Worm (Caenorhabditis elegans) whole organism, L2 larva: Measurements from ENCODE around the gene K06H6.4.
A peak's percentile ranks its signal among the peaks of the same experiment; 100 is the strongest.

ENCODE experiments used
- C34F6.9 ChIP-seq: fragments of 150-350 bp; optimal IDR thresholded peaks from 2 replicates; lab custom pipeline; 2014; ENCODE audit warnings: missing biosample characterization, missing genetic modification characterization
- Y55F3AM.14 ChIP-seq: fragments of 200-800 bp; sonication (Bioruptor generic); optimal IDR thresholded peaks from 2 replicates; lab custom pipeline; 2018; ENCODE audit warnings: mild to moderate bottlenecking, missing genetic modification characterization, missing compliant biosample characterization
- ama-1 ChIP-seq: fragments of 150-350 bp; optimal IDR thresholded peaks from 2 replicates; lab custom pipeline; 2018; ENCODE audit warnings: inconsistent platforms
- blmp-1 ChIP-seq: sonication (generic microtip); optimal IDR thresholded peaks from 2 replicates; lab custom pipeline; 2017; ENCODE audit warnings: missing genetic modification characterization, mild to moderate bottlenecking, missing compliant biosample characterization, antibody characterized with exemption, moderate library complexity; ENCODE audit not compliant: insufficient read depth
- ceh-16 ChIP-seq: fragments of 150-350 bp; optimal IDR thresholded peaks from 2 replicates; lab custom pipeline; 2014; ENCODE audit warnings: missing biosample characterization, missing genetic modification characterization
- ceh-82 ChIP-seq: fragments of 150-350 bp; optimal IDR thresholded peaks from 2 replicates; lab custom pipeline; 2014; ENCODE audit warnings: missing biosample characterization, missing genetic modification characterization
- crh-2 ChIP-seq: sonication (generic microtip); optimal IDR thresholded peaks from 2 replicates; lab custom pipeline; 2017; ENCODE audit warnings: missing biosample characterization, missing genetic modification characterization
- dmd-4 ChIP-seq: sonication (generic microtip); optimal IDR thresholded peaks from 2 replicates; lab custom pipeline; 2017; ENCODE audit warnings: missing biosample characterization, missing genetic modification characterization
- elt-1 ChIP-seq: fragments of 150-350 bp; optimal IDR thresholded peaks from 2 replicates; lab custom pipeline; 2014; ENCODE audit warnings: missing biosample characterization, missing genetic modification characterization
- fos-1 ChIP-seq: fragments of 150-350 bp; optimal IDR thresholded peaks from 2 replicates; lab custom pipeline; 2014; ENCODE audit warnings: missing biosample characterization, missing genetic modification characterization
- gmeb-1 ChIP-seq: fragments of 150-350 bp; optimal IDR thresholded peaks from 2 replicates; lab custom pipeline; 2014; ENCODE audit warnings: missing biosample characterization, missing genetic modification characterization
- lin-11 ChIP-seq: fragments of 150-350 bp; sonication (generic microtip); optimal IDR thresholded peaks from 2 replicates; lab custom pipeline; 2014; ENCODE audit warnings: missing biosample characterization, missing genetic modification characterization, inconsistent platforms, mixed read lengths
- lin-13 ChIP-seq: fragments of 150-350 bp; optimal IDR thresholded peaks from 2 replicates; lab custom pipeline; 2014; ENCODE audit warnings: missing biosample characterization, missing genetic modification reagents, missing genetic modification characterization
- lsy-2 ChIP-seq, 2 experiments: fragments of 150-350 bp in 1 of 2; sonication (generic microtip) in 1 of 2; optimal IDR thresholded peaks; 2 replicates each; lab custom pipeline; 2014 to 2017; ENCODE audit warnings: missing biosample characterization in 2 of 2, missing genetic modification characterization in 2 of 2
- mab-5 ChIP-seq: fragments of 150-350 bp; optimal IDR thresholded peaks from 2 replicates; lab custom pipeline; 2014; ENCODE audit warnings: missing biosample characterization, missing genetic modification characterization
- mbf-1 ChIP-seq: sonication (generic microtip); optimal IDR thresholded peaks from 2 replicates; lab custom pipeline; 2017; ENCODE audit warnings: missing biosample characterization, missing genetic modification characterization
- nhr-10 ChIP-seq: sonication (generic microtip); optimal IDR thresholded peaks from 2 replicates; lab custom pipeline; 2017; ENCODE audit warnings: missing biosample characterization, missing genetic modification characterization
- nhr-11 ChIP-seq: fragments of 150-350 bp; optimal IDR thresholded peaks from 2 replicates; lab custom pipeline; 2014; ENCODE audit warnings: missing biosample characterization, missing genetic modification characterization
- nhr-12 ChIP-seq: fragments of 150-350 bp; optimal IDR thresholded peaks from 2 replicates; lab custom pipeline; 2014; ENCODE audit warnings: missing biosample characterization, missing genetic modification characterization
- nhr-129 ChIP-seq: fragments of 150-350 bp; optimal IDR thresholded peaks from 2 replicates; lab custom pipeline; 2014; ENCODE audit warnings: missing biosample characterization, missing genetic modification characterization
- nhr-21 ChIP-seq: fragments of 150-350 bp; optimal IDR thresholded peaks from 2 replicates; lab custom pipeline; 2014; ENCODE audit warnings: missing biosample characterization, missing genetic modification characterization
- nhr-23 ChIP-seq: fragments of 150-350 bp; optimal IDR thresholded peaks from 2 replicates; lab custom pipeline; 2014; ENCODE audit warnings: missing biosample characterization, missing genetic modification reagents, missing genetic modification characterization
- nhr-25 ChIP-seq: fragments of 150-350 bp; sonication (generic microtip); optimal IDR thresholded peaks from 3 replicates; lab custom pipeline; 2014; ENCODE audit warnings: missing biosample characterization, missing genetic modification characterization
- nhr-6 ChIP-seq: fragments of 150-350 bp; optimal IDR thresholded peaks from 2 replicates; lab custom pipeline; 2014; ENCODE audit warnings: missing biosample characterization, missing genetic modification characterization
- nhr-77 ChIP-seq: fragments of 150-350 bp; optimal IDR thresholded peaks from 2 replicates; lab custom pipeline; 2014; ENCODE audit warnings: missing biosample characterization, missing genetic modification characterization
- sem-4 ChIP-seq: fragments of 150-350 bp; optimal IDR thresholded peaks from 2 replicates; lab custom pipeline; 2014; ENCODE audit warnings: missing biosample characterization, missing genetic modification reagents, missing genetic modification characterization
- skn-1 ChIP-seq: sonication (generic microtip); optimal IDR thresholded peaks from 2 replicates; lab custom pipeline; 2017; ENCODE audit warnings: missing biosample characterization, missing genetic modification characterization
- sma-3 ChIP-seq: sonication (generic microtip); optimal IDR thresholded peaks from 2 replicates; lab custom pipeline; 2016; ENCODE audit warnings: missing genetic modification reagents, missing genetic modification characterization, missing compliant biosample characterization
- sma-9 ChIP-seq, 2 experiments: fragments of 150-350 bp in 1 of 2; sonication (generic microtip) in 1 of 2; optimal IDR thresholded peaks; 2 replicates each; lab custom pipeline; 2014 to 2016; ENCODE audit warnings: missing genetic modification characterization in 2 of 2, mild to moderate bottlenecking in 1 of 2, missing biosample characterization in 1 of 2, missing compliant biosample characterization in 1 of 2, missing genetic modification reagents in 1 of 2, moderate library complexity in 1 of 2
- snpc-4 ChIP-seq: fragments of 150-350 bp; optimal IDR thresholded peaks from 2 replicates; lab custom pipeline; 2014; ENCODE audit warnings: missing biosample characterization, missing genetic modification characterization
- unc-39 ChIP-seq: fragments of 150-350 bp; optimal IDR thresholded peaks from 2 replicates; lab custom pipeline; 2014; ENCODE audit warnings: missing biosample characterization, missing genetic modification characterization
- unc-55 ChIP-seq: fragments of 150-350 bp; sonication (generic microtip); optimal IDR thresholded peaks from 3 replicates; lab custom pipeline; 2014; ENCODE audit warnings: missing biosample characterization, missing genetic modification reagents, missing genetic modification characterization
- unc-62 ChIP-seq: fragments of 150-350 bp; optimal IDR thresholded peaks from 2 replicates; lab custom pipeline; 2014; ENCODE audit warnings: missing biosample characterization, missing genetic modification reagents, missing genetic modification characterization
- zag-1 ChIP-seq: fragments of 150-350 bp; optimal IDR thresholded peaks from 2 replicates; lab custom pipeline; 2014; ENCODE audit warnings: missing biosample characterization, missing genetic modification characterization
- ztf-1 ChIP-seq: fragments of 200-800 bp; sonication (Bioruptor generic); conservative IDR thresholded peaks from 2 replicates; pipeline ENCODE4 v1.3.6; 2022; ENCODE audit warnings: missing genetic modification characterization, missing compliant biosample characterization
- ztf-4 ChIP-seq: fragments of 150-350 bp; optimal IDR thresholded peaks from 2 replicates; lab custom pipeline; 2014; ENCODE audit warnings: missing biosample characterization, missing genetic modification characterization

K06H6.4 gene

DNA sequence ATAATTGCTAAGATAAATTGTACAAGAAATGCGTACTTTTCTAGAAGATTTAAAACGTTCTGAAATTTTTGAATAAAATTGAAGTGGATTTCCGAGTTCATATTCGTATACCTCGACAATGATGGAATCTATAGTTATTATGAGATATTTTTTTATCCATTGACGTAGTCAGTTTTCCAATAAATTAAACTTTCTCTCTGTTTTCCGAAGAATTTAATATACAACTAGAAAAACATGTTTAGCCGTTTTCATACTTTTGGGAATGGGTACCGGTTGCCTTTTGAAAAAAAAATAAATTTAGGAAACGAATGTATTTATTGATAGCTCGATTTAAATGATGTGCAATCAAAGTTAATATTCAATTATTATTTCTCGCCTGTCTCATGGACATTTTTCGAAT lies 29.8 kb downstream of the K06H6.4 start, which contains the start of gene srw-109:
TSS of gene srw-109 (minus strand) at position 101 of the 400 bp plus-strand sequence.
- TF ChIP-seq unc-62 (GFP tag; lab: Kevin White, UChicago), result no peak
- no peak for TF ChIP-seq lsy-2 (tag; optimal IDR thresholded peaks at IDR 0.05; lab: Kevin White, UChicago)
- no peak for TF ChIP-seq mab-5 (tag; lab: Kevin White, UChicago)
- TF ChIP-seq ama-1 (lab: Kevin White, UChicago), result no peak
- TF ChIP-seq dmd-4, result no peak
- no peak for TF ChIP-seq nhr-11 (tag; lab: Kevin White, UChicago)
- no peak for TF ChIP-seq nhr-21 (tag; lab: Kevin White, UChicago)
- TF ChIP-seq nhr-77 (tag; lab: Kevin White, UChicago), result no peak
- TF ChIP-seq mbf-1 (tag; lab: Kevin White, UChicago), result no peak
- no peak for TF ChIP-seq unc-55 (GFP tag; lab: Kevin White, UChicago)
- TF ChIP-seq nhr-10 (tag; lab: Kevin White, UChicago), result no peak
- no peak for TF ChIP-seq sem-4 (tag; lab: Kevin White, UChicago)
- no peak for TF ChIP-seq ceh-16 (tag; lab: Kevin White, UChicago)
- no peak for TF ChIP-seq elt-1 (tag; lab: Kevin White, UChicago)
- TF ChIP-seq sma-3 (GFP tag; lab: Kevin White, UChicago), result no peak
- TF ChIP-seq nhr-25, result no peak
- TF ChIP-seq ztf-1 (GFP tag; lab: Robert Waterston, UW), result no peak
- TF ChIP-seq blmp-1 (tag; lab: Kevin White, UChicago), result no peak
- TF ChIP-seq nhr-23 (tag; lab: Kevin White, UChicago), result no peak

DNA sequence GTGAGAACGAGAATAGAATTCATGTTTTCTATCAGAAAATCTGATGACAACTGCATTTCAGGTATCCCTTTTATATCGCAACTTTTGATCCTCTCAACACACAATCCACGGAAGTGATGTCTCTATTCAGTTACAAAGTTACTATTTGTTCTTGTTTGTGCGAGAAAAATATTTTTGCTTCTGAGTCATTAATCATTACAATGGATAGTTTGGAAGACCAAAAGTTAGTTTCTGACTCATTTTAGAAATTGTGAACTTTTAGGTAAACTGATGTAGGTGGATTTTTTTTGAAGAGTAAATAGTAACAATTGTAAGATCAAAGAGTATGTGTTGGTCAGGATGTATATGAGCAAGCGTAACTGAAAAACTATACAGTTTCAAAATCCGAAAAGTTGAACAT lies 30.6 kb downstream of the K06H6.4 start, which contains the start of gene srlf-36:
TSS of gene srlf-36 (minus strand) at position 101 of the 400 bp plus-strand sequence.
- TF ChIP-seq crh-2 (tag; lab: Kevin White, UChicago) (no peak), unc-55 (GFP tag; lab: Kevin White, UChicago) (no peak), unc-39 (tag; lab: Kevin White, UChicago) (no peak), nhr-129 (no peak), unc-62 (GFP tag; lab: Kevin White, UChicago) (no peak), ceh-82 (tag; lab: Kevin White, UChicago) (no peak), lin-13 (GFP tag; lab: Kevin White, UChicago) (no peak)

- TF ChIP-seq dmd-4 (no peak), Y55F3AM.14 (no peak), crh-2 (tag; lab: Kevin White, UChicago) (peak; percentile 29), fos-1 (peak; percentile 8), zag-1 (tag; lab: Kevin White, UChicago) (no peak), sma-9 (GFP tag; optimal IDR thresholded peaks at IDR 0.05; lab: Kevin White, UChicago) (peak; percentile 57), sma-9 (tag; optimal IDR thresholded peaks at IDR 0.05; lab: Kevin White, UChicago) (no peak), nhr-129 (peak; percentile 71), nhr-12 (tag; lab: Kevin White, UChicago) (no peak)
Measured at ce11 chrV:610217-610616, 31.1 kb downstream of the K06H6.4 start, which contains the start of gene nhr-90. Gene nhr-90, plus strand, starts transcription at chrV:610512.

DNA sequence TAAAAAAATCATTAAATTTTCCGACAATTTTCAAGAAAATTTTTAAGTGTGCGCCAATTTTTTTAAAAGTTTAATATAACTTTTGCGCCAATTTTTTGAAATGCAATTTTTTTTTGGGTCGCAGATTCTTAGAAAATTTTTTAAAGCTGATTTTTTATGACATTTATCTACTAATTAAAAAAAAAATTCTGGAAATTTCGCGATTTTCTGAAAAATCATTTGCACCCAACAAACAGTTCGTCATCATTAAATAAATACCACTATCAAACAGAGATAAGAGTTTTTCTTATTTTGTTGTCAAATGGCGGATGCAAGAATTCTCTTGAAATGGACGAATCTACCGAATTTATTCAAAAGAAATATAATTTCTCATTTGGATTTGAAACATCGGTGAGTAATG lies 36.2 kb downstream of the K06H6.4 start, which contains the start of gene F48G7.13:
TSS of gene F48G7.13 (plus strand) at position 301 of the 400 bp plus-strand sequence.
- TF ChIP-seq snpc-4 (no peak), ceh-16 (tag; lab: Kevin White, UChicago) (no peak), fos-1 (peak; percentile 49), skn-1 (tag; lab: Kevin White, UChicago) (no peak)

DNA sequence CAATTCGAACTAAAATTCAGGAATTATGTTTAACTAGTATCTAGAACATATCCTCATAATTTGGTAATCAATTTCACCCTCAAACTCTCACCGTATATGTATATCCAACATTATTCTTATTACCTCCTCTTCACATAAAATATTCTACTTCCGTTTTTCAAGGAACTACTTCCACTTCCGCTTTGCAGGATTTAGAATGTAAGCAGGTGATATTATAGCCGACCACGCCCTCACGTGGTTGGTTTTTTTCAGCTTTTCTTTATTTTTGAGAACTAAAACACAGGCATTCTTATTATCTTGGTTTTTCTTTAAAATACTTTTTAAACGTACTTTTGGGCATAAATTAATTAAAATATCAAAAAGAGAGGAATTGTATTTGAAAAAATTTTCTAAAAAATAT lies 38.8 kb downstream of the K06H6.4 start:
- TF ChIP-seq nhr-129 (no peak), nhr-6 (tag; lab: Kevin White, UChicago) (no peak), C34F6.9 (peak; percentile 5), nhr-25 (no peak), mbf-1 (tag; lab: Kevin White, UChicago) (no peak), sma-9 (GFP tag; optimal IDR thresholded peaks at IDR 0.05; lab: Kevin White, UChicago) (peak; percentile 15), sma-9 (tag; optimal IDR thresholded peaks at IDR 0.05; lab: Kevin White, UChicago) (no peak), nhr-77 (tag; lab: Kevin White, UChicago) (no peak), lsy-2 (tag; optimal IDR thresholded peaks at IDR 0.05; lab: Kevin White, UChicago) (peak in 1 of 2 experiments; percentile 29), lin-11 (tag; lab: Kevin White, UChicago) (no peak), gmeb-1 (tag; lab: Kevin White, UChicago) (no peak), ceh-16 (tag; lab: Kevin White, UChicago) (no peak), nhr-21 (tag; lab: Kevin White, UChicago) (no peak), Y55F3AM.14 (no peak), unc-39 (tag; lab: Kevin White, UChicago) (no peak), ztf-4 (tag; lab: Kevin White, UChicago) (no peak), zag-1 (tag; lab: Kevin White, UChicago) (no peak)
- TF ChIP-seq, all 48 proteins: peak for 3
